Worm (Caenorhabditis elegans) whole organism, L4 larva: ENCODE data around the gene F37A4.1.

Experiments used
- D1046.2 ChIP-seq: fragments of 200-800 bp; sonication (Bioruptor generic); IDR thresholded peaks from 2 replicates; pipeline ENCODE4 v1.3.6; 2022; ENCODE audit warnings: missing genetic modification characterization, missing compliant biosample characterization
- F37D6.2 ChIP-seq: sonication (generic microtip); optimal IDR thresholded peaks from 2 replicates; lab custom pipeline; 2016; ENCODE audit warnings: mild to moderate bottlenecking, missing genetic modification characterization, missing compliant biosample characterization
- F49E8.2 ChIP-seq: sonication (generic microtip); optimal IDR thresholded peaks from 2 replicates; lab custom pipeline; 2016; ENCODE audit warnings: missing compliant biosample characterization, mild to moderate bottlenecking, missing genetic modification characterization, borderline replicate concordance
- Y105C5A.15 ChIP-seq: fragments of 200-800 bp; sonication (Bioruptor generic); IDR thresholded peaks from 2 replicates; pipeline ENCODE4 v1.3.6; 2022; ENCODE audit warnings: missing genetic modification characterization, missing compliant biosample characterization
- Y5F2A.4 ChIP-seq: fragments of 200-800 bp; sonication (Bioruptor generic); optimal IDR thresholded peaks from 2 replicates; lab custom pipeline; 2018; ENCODE audit warnings: mild to moderate bottlenecking, missing genetic modification characterization, missing compliant biosample characterization
- aha-1 ChIP-seq: fragments of 150-350 bp; peaks from one replicate; lab custom pipeline; 2014; ENCODE audit warnings: missing biosample characterization, missing genetic modification characterization
- ces-1 ChIP-seq: fragments of 150-350 bp; sonication (generic microtip); optimal IDR thresholded peaks from 4 replicates; lab custom pipeline; 2014; ENCODE audit warnings: missing biosample characterization, missing genetic modification reagents, missing genetic modification characterization
- daf-16 ChIP-seq, 3 experiments: sonication (generic microtip); optimal IDR thresholded peaks; 2 replicates each; lab custom pipeline; 2016 to 2017; ENCODE audit warnings: missing genetic modification characterization in 3 of 3, missing genetic modification reagents in 3 of 3, mild to moderate bottlenecking in 2 of 3, missing compliant biosample characterization in 2 of 3, missing biosample characterization in 1 of 3, moderate library complexity in 1 of 3
- dmd-9 ChIP-seq: fragments of 200-800 bp; sonication (Bioruptor generic); IDR thresholded peaks from 2 replicates; pipeline ENCODE4 v1.3.6; 2022; ENCODE audit warnings: missing genetic modification reagents, missing genetic modification characterization, missing compliant biosample characterization
- fkh-10 ChIP-seq: fragments of 150-350 bp; optimal IDR thresholded peaks from 2 replicates; lab custom pipeline; 2014; ENCODE audit warnings: missing biosample characterization, missing genetic modification reagents, missing genetic modification characterization
- gei-8 ChIP-seq: fragments of 200-800 bp; sonication (Bioruptor generic); optimal IDR thresholded peaks from 2 replicates; lab custom pipeline; 2018; ENCODE audit warnings: mild to moderate bottlenecking, missing genetic modification characterization, missing compliant biosample characterization
- lin-13 ChIP-seq: fragments of 150-350 bp; optimal IDR thresholded peaks from 2 replicates; lab custom pipeline; 2014; ENCODE audit warnings: missing biosample characterization, missing genetic modification reagents, missing genetic modification characterization
- lin-39 ChIP-seq: fragments of 150-350 bp; optimal IDR thresholded peaks from 2 replicates; lab custom pipeline; 2014; ENCODE audit warnings: missing biosample characterization, missing genetic modification reagents, missing genetic modification characterization
- nhr-25 ChIP-seq: sonication (generic microtip); optimal IDR thresholded peaks from 2 replicates; lab custom pipeline; 2017; ENCODE audit warnings: missing genetic modification characterization, mild to moderate bottlenecking, missing compliant biosample characterization, antibody characterized with exemption, moderate library complexity, borderline replicate concordance; ENCODE audit not compliant: insufficient read depth
- nhr-28 ChIP-seq: fragments of 150-350 bp; optimal IDR thresholded peaks from 2 replicates; lab custom pipeline; 2014; ENCODE audit warnings: missing biosample characterization, missing genetic modification characterization
- sdz-12 ChIP-seq: fragments of 200-800 bp; sonication (Bioruptor generic); optimal IDR thresholded peaks from 2 replicates; lab custom pipeline; 2018; ENCODE audit warnings: mild to moderate bottlenecking, missing genetic modification characterization, missing compliant biosample characterization
- unc-62 ChIP-seq, 3 experiments: fragments of 150-350 bp in 1 of 3; sonication (generic microtip); optimal IDR thresholded peaks in 2 of 3; peaks in 1 of 3; 1 replicate in 1 of 3; 2 replicates in 2 of 3; lab custom pipeline; 2014 to 2017; ENCODE audit warnings: missing biosample characterization in 3 of 3, missing genetic modification characterization in 3 of 3, missing genetic modification reagents in 3 of 3, missing genotype in 1 of 3
- zfp-2 ChIP-seq: sonication (generic microtip); optimal IDR thresholded peaks from 2 replicates; lab custom pipeline; 2016; ENCODE audit warnings: mild to moderate bottlenecking, missing genetic modification characterization, missing compliant biosample characterization

F37A4.1 gene

ce11 chrIII:6736971-6737370, 13.8 kb downstream of the F37A4.1 start, which contains the start of gene K07E12.2 (continued):
- TF ChIP-seq D1046.2 (GFP tag; lab: Robert Waterston, UW) (no peak), Y5F2A.4 (GFP tag; lab: Kevin White, UChicago) (no peak)
- TF ChIP-seq, all 104 proteins: peak for 0

- TF ChIP-seq lin-13 (GFP tag; lab: Kevin White, UChicago) (no peak), F49E8.2 (tag; lab: Kevin White, UChicago) (no peak), sdz-12 (GFP tag; lab: Kevin White, UChicago) (no peak), zfp-2 (tag; lab: Kevin White, UChicago) (no peak)
Observed at ce11 chrIII:6740072-6740471, 16.9 kb downstream of the F37A4.1 start.

ce11 chrIII:6742597-6742996, 19.4 kb downstream of the F37A4.1 start:
- no peak for TF ChIP-seq nhr-25 (tag; lab: Kevin White, UChicago)
- TF ChIP-seq unc-62 (GFP tag; optimal IDR thresholded peaks at IDR 0.05 in 1 of 2; lab: Kevin White, UChicago): peak in 1 of 2 experiments; percentile 98
- no peak for TF ChIP-seq unc-62 (tag; optimal IDR thresholded peaks at IDR 0.05; lab: Kevin White, UChicago)
- TF ChIP-seq daf-16 (GFP tag; optimal IDR thresholded peaks at IDR 0.05; lab: Kevin White, UChicago): peak in 1 of 2 experiments; percentile 90
- no peak for TF ChIP-seq daf-16 (tag; optimal IDR thresholded peaks at IDR 0.05; lab: Kevin White, UChicago)
- TF ChIP-seq lin-39 (tag; lab: Kevin White, UChicago): no peak
- no peak for TF ChIP-seq dmd-9
- TF ChIP-seq F37D6.2 (tag; lab: Kevin White, UChicago): no peak

- TF ChIP-seq ces-1 (GFP tag; lab: Kevin White, UChicago): no peak
- no peak for TF ChIP-seq gei-8 (GFP tag; lab: Kevin White, UChicago)
- TF ChIP-seq nhr-28 (tag; lab: Kevin White, UChicago): no peak
Observed at ce11 chrIII:6746008-6746407, 22.8 kb downstream of the F37A4.1 start, which contains the start of gene dig-1. Gene dig-1, plus strand, starts transcription at chrIII:6746308.

ce11 chrIII:6746668-6747067, 23.5 kb downstream of the F37A4.1 start:
- TF ChIP-seq fkh-10 (GFP tag; lab: Kevin White, UChicago) (no peak), aha-1 (tag; lab: Kevin White, UChicago) (peak; percentile 93)

- TF ChIP-seq unc-62 (GFP tag; optimal IDR thresholded peaks at IDR 0.05 in 1 of 2; lab: Kevin White, UChicago) (peak in 1 of 2 experiments; percentile 92), unc-62 (tag; optimal IDR thresholded peaks at IDR 0.05; lab: Kevin White, UChicago) (no peak), lin-39 (tag; lab: Kevin White, UChicago) (no peak)
- TF ChIP-seq, all 104 proteins: peak for 1
Observed at ce11 chrIII:6752612-6753011, 29.4 kb downstream of the F37A4.1 start.

- TF ChIP-seq Y105C5A.15 (GFP tag; lab: Robert Waterston, UW) (no peak), unc-62 (GFP tag; optimal IDR thresholded peaks at IDR 0.05 in 1 of 2; lab: Kevin White, UChicago) (peak in 1 of 2 experiments; percentile 96), unc-62 (tag; optimal IDR thresholded peaks at IDR 0.05; lab: Kevin White, UChicago) (no peak)
Observed at ce11 chrIII:6756769-6757168, 33.6 kb downstream of the F37A4.1 start.
